Fruit fly (Drosophila melanogaster) whole organism, pupa: Measurements from ENCODE around the gene CkIIalpha-i1.
A peak's percentile ranks its signal among the peaks of the same experiment; 100 is the strongest.

Experiments
- CG10348 ChIP-seq: fragments of 200-800 bp; sonication (Bioruptor generic); IDR thresholded peaks from 2 replicates; pipeline ENCODE4 v1.3.6; 2022; ENCODE audit warnings: missing biosample characterization, missing genetic modification characterization
- CG12605 ChIP-seq: fragments of 200-800 bp; sonication (Bioruptor generic); IDR thresholded peaks from 2 replicates; pipeline ENCODE4 v1.3.6; 2022; ENCODE audit warnings: missing biosample characterization, missing genetic modification characterization
- CG13204 ChIP-seq: fragments of 200-800 bp; sonication (Bioruptor generic); optimal IDR thresholded peaks from 2 replicates; lab custom pipeline; 2018; ENCODE audit warnings: missing biosample characterization, mild to moderate bottlenecking, missing genetic modification characterization, moderate library complexity
- CG14655 ChIP-seq: fragments of 200-800 bp; sonication (Bioruptor generic); optimal IDR thresholded peaks from 3 replicates; lab custom pipeline; 2017; ENCODE audit warnings: mild to moderate bottlenecking, missing biosample characterization, missing genetic modification reagents, missing genetic modification characterization
- CG15710 ChIP-seq: fragments of 200-800 bp; sonication (Bioruptor generic); optimal IDR thresholded peaks from 2 replicates; lab custom pipeline; 2018; ENCODE audit warnings: missing biosample characterization, mild to moderate bottlenecking, missing genetic modification characterization, moderate library complexity
- CG17806 ChIP-seq: fragments of 200-800 bp; sonication (Bioruptor generic); optimal IDR thresholded peaks from 2 replicates; lab custom pipeline; 2018; ENCODE audit warnings: missing biosample characterization, mild to moderate bottlenecking, missing genetic modification characterization, moderate library complexity
- CG32121 ChIP-seq: fragments of 200-800 bp; sonication (Bioruptor generic); IDR thresholded peaks from 2 replicates; pipeline ENCODE4 v1.3.6; 2022; ENCODE audit warnings: missing biosample characterization, missing genetic modification characterization
- CG34367 ChIP-seq: fragments of 200-800 bp; sonication (Bioruptor generic); optimal IDR thresholded peaks from 2 replicates; lab custom pipeline; 2018; ENCODE audit warnings: missing biosample characterization, mild to moderate bottlenecking, missing genetic modification characterization
- CG4496 ChIP-seq: fragments of 200-800 bp; sonication (Bioruptor generic); IDR thresholded peaks from 3 replicates; pipeline ENCODE4 v1.3.6; 2022; ENCODE audit warnings: missing biosample characterization, missing genetic modification characterization
- CG8159 ChIP-seq: fragments of 200-800 bp; sonication (Bioruptor generic); optimal IDR thresholded peaks from 3 replicates; lab custom pipeline; 2018; ENCODE audit warnings: missing biosample characterization, mild to moderate bottlenecking, missing genetic modification characterization, moderate library complexity
- CG8301 ChIP-seq: fragments of 200-800 bp; sonication (Bioruptor generic); optimal IDR thresholded peaks from 2 replicates; lab custom pipeline; 2018; ENCODE audit warnings: missing biosample characterization, mild to moderate bottlenecking, missing genetic modification characterization
- CG9948 ChIP-seq: fragments of 200-800 bp; sonication (Bioruptor generic); optimal IDR thresholded peaks from 2 replicates; lab custom pipeline; 2018; ENCODE audit warnings: missing biosample characterization, mild to moderate bottlenecking, missing genetic modification characterization, moderate library complexity
- D1 ChIP-seq: fragments of 200-800 bp; sonication (Bioruptor generic); optimal IDR thresholded peaks from 2 replicates; lab custom pipeline; 2018; ENCODE audit warnings: missing biosample characterization, mild to moderate bottlenecking, missing genetic modification characterization, moderate library complexity
- EcR ChIP-seq: fragments of 200-800 bp; sonication (Bioruptor generic); optimal IDR thresholded peaks from 3 replicates; lab custom pipeline; 2019; ENCODE audit warnings: missing biosample characterization, missing genetic modification characterization, mild to moderate bottlenecking, moderate library complexity, missing genetic modification reagents
- Ets98B ChIP-seq: fragments of 200-800 bp; sonication (Bioruptor generic); IDR thresholded peaks from 2 replicates; pipeline ENCODE4 v1.3.6; 2022; ENCODE audit warnings: missing biosample characterization, missing genetic modification characterization
- Pif1A ChIP-seq: fragments of 200-800 bp; sonication (Bioruptor generic); optimal IDR thresholded peaks from 3 replicates; lab custom pipeline; 2016; ENCODE audit warnings: missing biosample characterization, missing genetic modification characterization
- Pif1B ChIP-seq: fragments of 200-800 bp; sonication (Bioruptor generic); optimal IDR thresholded peaks from 3 replicates; lab custom pipeline; 2016; ENCODE audit warnings: missing biosample characterization, missing genetic modification characterization
- Snoo ChIP-seq: fragments of 200-800 bp; sonication (Bioruptor generic); optimal IDR thresholded peaks from 3 replicates; lab custom pipeline; 2017; ENCODE audit warnings: missing biosample characterization, mild to moderate bottlenecking, missing genetic modification characterization, inconsistent platforms
- fd96Ca ChIP-seq: fragments of 200-800 bp; sonication (Bioruptor generic); IDR thresholded peaks from 3 replicates; pipeline ENCODE4 v1.3.6; 2022; ENCODE audit warnings: missing biosample characterization, missing genetic modification characterization
- gl ChIP-seq: fragments of 200-800 bp; sonication (Bioruptor generic); optimal IDR thresholded peaks from 2 replicates; lab custom pipeline; 2018; ENCODE audit warnings: missing biosample characterization, mild to moderate bottlenecking, missing genetic modification characterization
- rn ChIP-seq: fragments of 200-800 bp; sonication (Bioruptor generic); IDR thresholded peaks from 2 replicates; pipeline ENCODE4 v1.3.6; 2022; ENCODE audit warnings: missing biosample characterization, missing genetic modification characterization

Gene CkIIalpha-i1

dm6 chr3L:15808667-15809066 lies 8.1 kb upstream of the CkIIalpha-i1 start:
- TF ChIP-seq Snoo (tag; lab: Kevin White, UChicago) (no peak), D1 (tag; lab: Kevin White, UChicago) (peak; percentile 24)

- no peak for TF ChIP-seq Snoo (tag; lab: Kevin White, UChicago)
- TF ChIP-seq CG4496 (GFP tag; lab: Robert Waterston, UW): no peak
- no peak for TF ChIP-seq CG8159
- no peak for TF ChIP-seq gl
- no peak for TF ChIP-seq CG32121 (GFP tag; lab: Robert Waterston, UW)
- no peak for TF ChIP-seq CG12605 (GFP tag; lab: Robert Waterston, UW)
- no peak for TF ChIP-seq CG8301
- no peak for TF ChIP-seq Pif1B (GFP tag; lab: Kevin White, UChicago)
- TF ChIP-seq CG34367: no peak
- TF ChIP-seq CG17806 (tag; lab: Kevin White, UChicago): no peak
- TF ChIP-seq CG15710 (tag; lab: Kevin White, UChicago): no peak
- no peak for TF ChIP-seq CG13204 (GFP tag; lab: Kevin White, UChicago)
- no peak for TF ChIP-seq CG14655 (GFP tag; lab: Kevin White, UChicago)
- TF ChIP-seq D1 (tag; lab: Kevin White, UChicago): no peak
- TF ChIP-seq Ets98B: no peak
- no peak for TF ChIP-seq CG10348 (GFP tag; lab: Robert Waterston, UW)
- TF ChIP-seq rn (GFP tag; lab: Robert Waterston, UW): no peak
- TF ChIP-seq EcR (GFP tag; lab: Kevin White, UChicago): no peak
- TF ChIP-seq Pif1A (GFP tag; lab: Kevin White, UChicago): no peak
Observed at dm6 chr3L:15809185-15809584, 7.6 kb upstream of the CkIIalpha-i1 start, which contains the start of gene CG13445. Gene CG13445, plus strand, starts transcription at chr3L:15809485.

dm6 chr3L:15809768-15810167 lies 7.0 kb upstream of the CkIIalpha-i1 start:
- TF ChIP-seq CG10348 (GFP tag; lab: Robert Waterston, UW): no peak
- TF ChIP-seq CG9948 (tag; lab: Kevin White, UChicago): no peak
- TF ChIP-seq rn (GFP tag; lab: Robert Waterston, UW): no peak
- no peak for TF ChIP-seq EcR (GFP tag; lab: Kevin White, UChicago)
- TF ChIP-seq CG15710 (tag; lab: Kevin White, UChicago): no peak
- no peak for TF ChIP-seq Ets98B
- no peak for TF ChIP-seq CG4496 (GFP tag; lab: Robert Waterston, UW)
- TF ChIP-seq fd96Ca: no peak

DNA sequence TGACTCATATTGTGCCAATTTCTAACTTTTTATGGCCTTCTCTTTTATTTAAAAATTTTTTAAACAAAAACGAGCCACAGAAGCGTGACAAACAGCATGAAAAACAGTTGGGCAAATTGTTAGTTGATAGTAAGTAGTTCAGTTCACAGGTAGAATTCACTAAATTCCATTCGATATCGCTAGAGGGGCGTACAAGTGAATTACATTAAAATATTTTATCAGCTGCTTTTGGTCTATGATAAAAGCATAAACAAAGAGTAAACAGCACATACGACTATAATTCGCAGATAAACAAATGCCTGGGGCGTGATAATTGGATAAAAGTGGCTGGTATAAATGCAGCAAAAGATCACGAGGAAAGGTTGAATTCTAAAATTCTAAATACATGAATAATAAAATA lies 2.8 kb upstream of the CkIIalpha-i1 start:
- TF ChIP-seq Ets98B (no peak), CG32121 (GFP tag; lab: Robert Waterston, UW) (no peak), EcR (GFP tag; lab: Kevin White, UChicago) (no peak), Snoo (tag; lab: Kevin White, UChicago) (no peak), CG8159 (no peak), CG12605 (GFP tag; lab: Robert Waterston, UW) (no peak), CG17806 (tag; lab: Kevin White, UChicago) (no peak), gl (no peak), D1 (tag; lab: Kevin White, UChicago) (no peak), CG15710 (tag; lab: Kevin White, UChicago) (no peak), rn (GFP tag; lab: Robert Waterston, UW) (no peak), CG8301 (no peak), CG9948 (tag; lab: Kevin White, UChicago) (no peak), fd96Ca (no peak)

DNA sequence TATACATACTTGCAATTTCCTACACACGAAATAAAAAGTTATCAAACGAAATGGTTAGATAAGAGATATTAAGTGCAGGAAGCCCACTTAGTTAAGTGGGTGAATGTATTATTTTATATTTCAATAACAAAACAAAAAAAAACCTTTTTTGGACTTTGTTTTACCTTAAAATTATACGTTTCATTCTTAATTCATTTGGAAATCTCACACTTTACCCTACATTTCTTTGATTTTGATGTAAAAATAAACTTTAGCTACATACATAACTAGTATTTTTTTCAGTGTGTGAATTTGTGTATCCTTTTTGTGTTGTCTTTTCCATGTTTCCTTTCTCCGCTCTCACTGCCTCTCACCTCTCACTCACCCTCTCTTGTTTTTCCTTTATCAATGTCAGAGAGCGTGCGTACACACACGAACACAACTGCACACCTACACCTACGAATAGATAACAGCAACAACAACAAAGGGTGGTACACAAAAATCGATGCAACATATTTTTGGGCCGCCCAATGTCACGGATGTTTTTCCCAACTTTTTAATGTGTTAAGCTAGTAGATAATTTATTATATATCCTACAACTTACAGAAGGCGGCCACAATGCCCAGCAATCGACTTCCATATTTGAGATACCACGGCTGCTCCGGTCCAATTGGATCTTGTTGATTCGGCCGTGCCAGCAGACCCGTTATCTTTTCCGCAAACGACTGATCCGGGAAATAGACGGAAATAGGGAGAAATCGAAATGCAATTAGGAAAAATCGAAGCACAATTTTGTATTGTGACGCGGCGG lies 1.2 kb upstream of the CkIIalpha-i1 start:
- peak; percentile 81 for TF ChIP-seq Ets98B
- peak; percentile 75 for TF ChIP-seq CG12605 (GFP tag; lab: Robert Waterston, UW)
- TF ChIP-seq Snoo (tag; lab: Kevin White, UChicago): peak; percentile 90
- TF ChIP-seq CG9948 (tag; lab: Kevin White, UChicago): peak; percentile 96
- no peak; the same call in 2 of the 3 replicates for TF ChIP-seq CG4496 (GFP tag; lab: Robert Waterston, UW)
- peak; percentile 95 for TF ChIP-seq D1 (tag; lab: Kevin White, UChicago)
- peak; percentile 91 for TF ChIP-seq CG34367
- TF ChIP-seq EcR (GFP tag; lab: Kevin White, UChicago): peak; percentile 30
- TF ChIP-seq gl: peak; percentile 65
- TF ChIP-seq CG10348 (GFP tag; lab: Robert Waterston, UW): no peak
- peak; percentile 94 for TF ChIP-seq CG14655 (GFP tag; lab: Kevin White, UChicago)
- TF ChIP-seq CG17806 (tag; lab: Kevin White, UChicago): peak; percentile 95
- TF ChIP-seq CG15710 (tag; lab: Kevin White, UChicago): peak; percentile 91
- TF ChIP-seq rn (GFP tag; lab: Robert Waterston, UW): peak; percentile 64
- peak; percentile 93 for TF ChIP-seq CG8301
- no peak for TF ChIP-seq CG13204 (GFP tag; lab: Kevin White, UChicago)
- TF ChIP-seq CG8159: peak; percentile 95
- peak; percentile 85 for TF ChIP-seq Pif1A (GFP tag; lab: Kevin White, UChicago)
- peak; percentile 85 for TF ChIP-seq Pif1B (GFP tag; lab: Kevin White, UChicago)
- peak; percentile 86 for TF ChIP-seq CG32121 (GFP tag; lab: Robert Waterston, UW)
- TF ChIP-seq fd96Ca: no peak

- TF ChIP-seq CG13204 (GFP tag; lab: Kevin White, UChicago) (no peak), CG8159 (no peak), CG32121 (GFP tag; lab: Robert Waterston, UW) (no peak), CG9948 (tag; lab: Kevin White, UChicago) (no peak), CG34367 (no peak), D1 (tag; lab: Kevin White, UChicago) (no peak), Pif1A (GFP tag; lab: Kevin White, UChicago) (no peak)
Observed at dm6 chr3L:15816143-15816487, 664 bp upstream of the CkIIalpha-i1 start, which contains the start of gene fwe. Gene fwe, minus strand, starts transcription at chr3L:15816410.
